Worm (Caenorhabditis elegans) whole organism, L1 larva: ENCODE data around the gene acr-23.

ENCODE experiments used
- C16A3.4 ChIP-seq: fragments of 150-350 bp; optimal IDR thresholded peaks from 2 replicates; lab custom pipeline; 2014; ENCODE audit warnings: missing biosample characterization, missing genetic modification characterization
- aha-1 ChIP-seq: fragments of 150-350 bp; optimal IDR thresholded peaks from 2 replicates; lab custom pipeline; 2014; ENCODE audit warnings: missing biosample characterization, missing genetic modification characterization
- blmp-1 ChIP-seq: fragments of 150-350 bp; optimal IDR thresholded peaks from 2 replicates; lab custom pipeline; 2014; ENCODE audit warnings: missing biosample characterization, missing genetic modification characterization
- ceh-82 ChIP-seq, 3 experiments: fragments of 150-350 bp in 1 of 3; sonication (generic microtip) in 2 of 3; optimal IDR thresholded peaks; 2 replicates each; lab custom pipeline; 2014 to 2017; ENCODE audit warnings: missing biosample characterization in 3 of 3, missing genetic modification characterization in 3 of 3
- ceh-88 ChIP-seq: fragments of 200-800 bp; sonication (Bioruptor generic); IDR thresholded peaks from 2 replicates; pipeline ENCODE4 v1.3.6; 2022; ENCODE audit warnings: missing genetic modification characterization, missing compliant biosample characterization
- dpl-1 ChIP-seq, 3 experiments: fragments of 150-350 bp in 2 of 3; sonication (generic microtip) in 1 of 3; optimal IDR thresholded peaks; 2 replicates each; lab custom pipeline; 2014 to 2017; ENCODE audit warnings: missing biosample characterization in 3 of 3, missing genetic modification characterization in 3 of 3, missing genetic modification reagents in 3 of 3
- efl-1 ChIP-seq, 4 experiments: fragments of 150-350 bp; optimal IDR thresholded peaks in 3 of 4; peaks in 1 of 4; 1 replicate in 1 of 4; 2 replicates in 3 of 4; lab custom pipeline; 2014; ENCODE audit warnings: missing biosample characterization in 2 of 4, missing genetic modification characterization in 2 of 4, missing genetic modification reagents in 2 of 4
- efl-3 ChIP-seq: fragments of 200-800 bp; sonication (Bioruptor generic); optimal IDR thresholded peaks from 2 replicates; lab custom pipeline; 2018; ENCODE audit warnings: mild to moderate bottlenecking, missing genetic modification characterization, missing compliant biosample characterization
- egl-27 ChIP-seq, 2 experiments: fragments of 150-350 bp in 1 of 2; sonication (generic microtip); optimal IDR thresholded peaks; 3 replicates each; lab custom pipeline; 2017 to 2018; ENCODE audit warnings: missing biosample characterization in 2 of 2, missing genetic modification characterization in 2 of 2, missing genetic modification reagents in 2 of 2
- elt-2 ChIP-seq: sonication (generic microtip); optimal IDR thresholded peaks from 2 replicates; lab custom pipeline; 2016; ENCODE audit warnings: missing genetic modification characterization, mild to moderate bottlenecking, inconsistent platforms, missing compliant biosample characterization, missing genetic modification reagents
- elt-3 ChIP-seq, 6 experiments: fragments of 150-350 bp in 1 of 6; sonication (generic microtip); optimal IDR thresholded peaks; 2 replicates each; lab custom pipeline; 2017 to 2018; ENCODE audit warnings: missing biosample characterization in 6 of 6, missing genetic modification characterization in 6 of 6, inconsistent platforms in 1 of 6
- fkh-4 ChIP-seq: sonication (generic microtip); optimal IDR thresholded peaks from 2 replicates; lab custom pipeline; 2016; ENCODE audit warnings: missing compliant biosample characterization, missing genetic modification characterization, borderline replicate concordance
- hlh-4 ChIP-seq: sonication (generic microtip); optimal IDR thresholded peaks from 2 replicates; lab custom pipeline; 2016; ENCODE audit warnings: mild to moderate bottlenecking, missing genetic modification characterization, missing compliant biosample characterization
- irx-1 ChIP-seq: sonication (generic microtip); optimal IDR thresholded peaks from 2 replicates; lab custom pipeline; 2016; ENCODE audit warnings: missing genetic modification characterization, missing compliant biosample characterization
- lin-13 ChIP-seq: fragments of 150-350 bp; optimal IDR thresholded peaks from 2 replicates; lab custom pipeline; 2014; ENCODE audit warnings: missing biosample characterization, missing genetic modification reagents, missing genetic modification characterization
- lin-14 ChIP-seq: fragments of 200-800 bp; sonication (Bioruptor generic); optimal IDR thresholded peaks from 2 replicates; lab custom pipeline; 2018; ENCODE audit warnings: mild to moderate bottlenecking, missing genetic modification characterization, moderate library complexity, missing compliant biosample characterization
- lin-35 ChIP-seq, 2 experiments: fragments of 150-350 bp; optimal IDR thresholded peaks; 2 replicates each; lab custom pipeline; 2014; ENCODE audit warnings: missing biosample characterization in 2 of 2, missing genetic modification characterization in 2 of 2, missing genetic modification reagents in 2 of 2
- lsy-2 ChIP-seq, 2 experiments: fragments of 150-350 bp; optimal IDR thresholded peaks; 2 replicates each; lab custom pipeline; 2014; ENCODE audit warnings: missing biosample characterization in 2 of 2, missing genetic modification characterization in 2 of 2
- mdl-1 ChIP-seq, 2 experiments: fragments of 150-350 bp; optimal IDR thresholded peaks; 2 replicates each; lab custom pipeline; 2014 to 2017; ENCODE audit warnings: missing biosample characterization in 2 of 2, missing genetic modification characterization in 2 of 2, inconsistent platforms in 1 of 2
- mep-1 ChIP-seq: fragments of 150-350 bp; optimal IDR thresholded peaks from 2 replicates; lab custom pipeline; 2014; ENCODE audit warnings: missing biosample characterization, missing genetic modification characterization
- nhr-19 ChIP-seq: fragments of 200-800 bp; sonication (Bioruptor generic); conservative IDR thresholded peaks from 2 replicates; pipeline ENCODE4 v1.3.6; 2022; ENCODE audit warnings: missing genetic modification characterization, missing compliant biosample characterization
- nhr-20 ChIP-seq: sonication (generic microtip); optimal IDR thresholded peaks from 2 replicates; lab custom pipeline; 2016; ENCODE audit warnings: mild to moderate bottlenecking, missing genetic modification characterization, missing compliant biosample characterization
- nhr-85 ChIP-seq: sonication (generic microtip); peaks from one replicate; lab custom pipeline; 2016; ENCODE audit warnings: missing genetic modification characterization, inconsistent platforms, missing compliant biosample characterization
- nhr-90 ChIP-seq: sonication (generic microtip); optimal IDR thresholded peaks from 2 replicates; lab custom pipeline; 2016; ENCODE audit warnings: mild to moderate bottlenecking, missing genetic modification characterization, missing compliant biosample characterization; ENCODE audit not compliant: poor library complexity
- pax-3 ChIP-seq: fragments of 200-800 bp; sonication (Bioruptor generic); optimal IDR thresholded peaks from 2 replicates; lab custom pipeline; 2018; ENCODE audit warnings: mild to moderate bottlenecking, missing genetic modification characterization, moderate library complexity, missing compliant biosample characterization
- rnt-1 ChIP-seq: sonication (generic microtip); optimal IDR thresholded peaks from 2 replicates; lab custom pipeline; 2016; ENCODE audit warnings: mild to moderate bottlenecking, missing genetic modification characterization, moderate library complexity, missing compliant biosample characterization
- snpc-4 ChIP-seq: fragments of 150-350 bp; optimal IDR thresholded peaks from 2 replicates; lab custom pipeline; 2014; ENCODE audit warnings: missing biosample characterization, missing genetic modification characterization
- snu-23 ChIP-seq: sonication (generic microtip); optimal IDR thresholded peaks from 2 replicates; lab custom pipeline; 2016; ENCODE audit warnings: missing genetic modification characterization, missing compliant biosample characterization
- sptf-1 ChIP-seq: fragments of 150-350 bp; optimal IDR thresholded peaks from 2 replicates; lab custom pipeline; 2014; ENCODE audit warnings: missing biosample characterization, missing genetic modification characterization
- sup-37 ChIP-seq: fragments of 200-800 bp; sonication (Bioruptor generic); optimal IDR thresholded peaks from 2 replicates; lab custom pipeline; 2018; ENCODE audit warnings: mild to moderate bottlenecking, missing genetic modification characterization, missing compliant biosample characterization
- tbx-2 ChIP-seq: sonication (generic microtip); optimal IDR thresholded peaks from 2 replicates; lab custom pipeline; 2016; ENCODE audit warnings: missing genetic modification characterization, missing compliant biosample characterization
- tlp-1 ChIP-seq: fragments of 150-350 bp; optimal IDR thresholded peaks from 2 replicates; lab custom pipeline; 2014; ENCODE audit warnings: missing biosample characterization, missing genetic modification characterization
- unc-130 ChIP-seq: fragments of 150-350 bp; optimal IDR thresholded peaks from 2 replicates; lab custom pipeline; 2017; ENCODE audit warnings: missing biosample characterization, missing genetic modification characterization, inconsistent platforms
- unc-98 ChIP-seq: fragments of 200-800 bp; sonication (Bioruptor generic); IDR thresholded peaks from 2 replicates; pipeline ENCODE4 v1.3.6; 2022; ENCODE audit warnings: missing genetic modification characterization, missing compliant biosample characterization
- xbp-1 ChIP-seq: sonication (generic microtip); optimal IDR thresholded peaks from 2 replicates; lab custom pipeline; 2016; ENCODE audit warnings: missing genetic modification characterization, missing compliant biosample characterization
- zag-1 ChIP-seq: fragments of 150-350 bp; optimal IDR thresholded peaks from 2 replicates; lab custom pipeline; 2014; ENCODE audit warnings: missing biosample characterization, missing genetic modification characterization

Gene acr-23

DNA sequence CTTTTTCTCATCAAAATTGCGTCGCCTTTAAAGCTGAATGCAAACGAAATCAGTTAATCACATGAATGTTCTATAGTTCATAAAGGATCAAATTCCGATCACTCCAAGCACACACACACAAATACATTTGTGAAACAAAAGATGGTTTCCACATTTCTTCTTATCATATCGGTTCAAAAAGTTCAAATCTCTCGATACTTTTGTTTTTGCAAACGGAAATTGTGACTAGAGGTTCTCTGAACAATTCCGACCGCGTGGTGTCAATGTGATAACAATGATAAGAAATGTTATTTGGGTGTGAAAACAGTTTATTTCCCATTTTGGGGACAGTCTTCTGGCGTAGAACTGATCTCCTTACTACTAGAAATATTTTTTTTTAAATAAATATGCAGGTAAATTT, 42.5 kb downstream of the acr-23 start (continued):
- TF ChIP-seq blmp-1 = peak; percentile 69
- no peak for TF ChIP-seq zag-1
- TF ChIP-seq aha-1 = no peak

DNA sequence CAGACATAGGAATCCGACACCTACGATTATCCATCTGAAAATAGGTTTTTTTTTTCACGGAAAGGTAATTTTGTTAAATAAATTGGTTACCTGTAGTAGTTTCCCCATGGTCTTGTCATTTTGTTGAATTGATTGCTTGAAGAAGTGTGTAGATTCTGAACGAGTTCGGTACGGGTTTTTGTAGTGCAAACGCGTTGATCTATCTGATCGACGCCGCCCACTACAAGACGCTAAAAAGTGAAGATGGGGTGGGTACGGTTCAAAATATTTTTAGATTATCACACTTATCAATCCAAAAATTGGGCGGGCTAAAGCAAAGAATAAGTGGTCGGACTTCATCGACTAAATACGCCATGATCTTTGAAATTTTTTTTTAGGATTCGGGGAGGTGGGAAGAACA, 45.0 kb downstream of the acr-23 start, which contains the start of gene T22F3.11:
Gene T22F3.11 (minus strand): TSS at position 157 of the 400 bp plus-strand sequence.
- TF ChIP-seq blmp-1 = peak; percentile 78
- TF ChIP-seq efl-1 (optimal IDR thresholded peaks at IDR 0.05; lab: Kevin White, UChicago) = no peak
- peak in 1 of 2 experiments; percentile 61 for TF ChIP-seq efl-1 (GFP tag; optimal IDR thresholded peaks at IDR 0.05 in 1 of 2; lab: Kevin White, UChicago)
- no peak for TF ChIP-seq tlp-1 (tag; lab: Kevin White, UChicago)

DNA sequence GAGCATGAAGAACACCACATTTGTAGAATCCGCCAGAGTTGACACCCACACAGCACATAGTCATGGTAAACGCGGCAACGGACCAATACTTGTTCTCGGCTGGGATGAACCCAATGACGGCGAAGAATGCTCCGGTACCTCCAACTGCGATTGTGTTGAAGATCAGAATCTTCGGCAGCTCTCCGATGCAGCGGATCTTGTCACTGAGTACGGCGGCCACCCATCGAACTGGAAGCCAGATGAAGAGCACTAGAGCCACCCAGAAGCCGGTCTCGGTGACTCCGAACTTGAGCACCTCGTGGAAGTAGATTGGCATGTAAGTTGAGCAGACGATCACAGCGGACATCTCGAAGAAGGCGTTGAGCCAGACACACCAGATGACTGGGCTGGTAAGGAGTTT, 46.3 kb downstream of the acr-23 start:
- no peak for TF ChIP-seq irx-1 (tag; lab: Kevin White, UChicago)
- no peak for TF ChIP-seq efl-1 (optimal IDR thresholded peaks at IDR 0.05; lab: Kevin White, UChicago)
- peak in 1 of 2 experiments; percentile 26 for TF ChIP-seq efl-1 (GFP tag; optimal IDR thresholded peaks at IDR 0.05 in 1 of 2; lab: Kevin White, UChicago)

DNA sequence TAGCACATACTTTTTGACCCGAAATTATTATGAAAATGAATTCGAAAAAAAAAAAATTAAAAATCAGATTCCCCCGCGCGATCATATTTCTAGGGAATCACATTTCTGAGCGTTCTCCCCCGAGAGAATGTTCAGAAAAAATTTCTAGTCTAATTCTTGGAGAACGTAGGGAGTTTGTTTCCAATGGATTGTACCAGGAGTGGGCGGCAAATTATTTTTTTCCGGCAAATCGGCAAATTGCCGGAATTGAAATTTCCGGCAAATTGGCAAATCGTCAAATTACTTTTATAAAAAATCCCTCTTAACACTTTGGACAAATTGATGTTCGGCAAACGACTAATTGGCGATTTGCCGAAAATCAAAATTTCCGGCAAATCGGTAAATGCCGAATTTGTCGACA, 47.7 kb downstream of the acr-23 start, which contains the start of gene T22F3.10:
Gene T22F3.10 (minus strand): TSS at position 101 of the 400 bp plus-strand sequence.
- TF ChIP-seq egl-27 (tag; optimal IDR thresholded peaks at IDR 0.05; lab: Kevin White, UChicago) = no peak
- no peak for TF ChIP-seq snu-23 (GFP tag; lab: Kevin White, UChicago)
- no peak for TF ChIP-seq snpc-4
- no peak for TF ChIP-seq lin-13 (GFP tag; lab: Kevin White, UChicago)
- no peak for TF ChIP-seq fkh-4 (tag; lab: Kevin White, UChicago)
- TF ChIP-seq ceh-82 (tag; optimal IDR thresholded peaks at IDR 0.05; lab: Kevin White, UChicago) = no peak
- no peak for TF ChIP-seq pax-3 (tag; lab: Kevin White, UChicago)
- TF ChIP-seq blmp-1 = no peak
- TF ChIP-seq sptf-1 (tag; lab: Kevin White, UChicago) = no peak
- TF ChIP-seq mep-1 (tag; lab: Kevin White, UChicago) = no peak
- TF ChIP-seq unc-130 = no peak
- no peak for TF ChIP-seq sup-37 (GFP tag; lab: Kevin White, UChicago)
- TF ChIP-seq lin-14 = no peak
- no peak for TF ChIP-seq rnt-1 (tag; lab: Kevin White, UChicago)
- TF ChIP-seq C16A3.4 (tag; lab: Kevin White, UChicago) = no peak
- no peak for TF ChIP-seq elt-2 (tag; lab: Kevin White, UChicago)

DNA sequence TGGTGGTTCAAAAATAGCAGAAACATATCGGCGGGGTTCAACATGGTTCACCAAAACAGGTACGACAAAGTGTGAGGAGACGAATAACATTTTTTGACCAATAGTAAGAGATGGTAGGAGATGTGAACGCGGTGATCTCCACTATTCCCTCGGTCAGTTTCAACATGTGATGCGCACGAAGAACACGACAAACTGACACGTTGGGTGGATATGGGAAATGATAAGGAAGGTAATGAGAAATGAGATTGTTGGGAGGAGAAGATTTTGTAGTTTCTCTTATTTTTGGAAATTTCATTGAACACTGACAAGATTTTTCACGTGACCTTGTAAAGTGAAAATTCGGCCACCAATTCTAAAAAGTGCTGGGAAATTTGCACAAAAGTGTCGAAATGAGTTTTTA, 48.7 kb downstream of the acr-23 start:
- TF ChIP-seq blmp-1 = peak; percentile 84
- no peak for TF ChIP-seq unc-98 (GFP tag; lab: Robert Waterston, UW)
- peak in 1 of 3 experiments; percentile 15 for TF ChIP-seq dpl-1 (GFP tag; optimal IDR thresholded peaks at IDR 0.05; lab: Kevin White, UChicago)
- peak; percentile 61 for TF ChIP-seq nhr-85 (tag; lab: Kevin White, UChicago)
- no peak for TF ChIP-seq xbp-1 (tag; lab: Kevin White, UChicago)
- no peak for TF ChIP-seq hlh-4 (tag; lab: Kevin White, UChicago)
- TF ChIP-seq elt-3 (tag; optimal IDR thresholded peaks at IDR 0.05; lab: Kevin White, UChicago) = peak in 5 of 6 experiments; percentile 36 to 99 (median 89)
- TF ChIP-seq lsy-2 (tag; optimal IDR thresholded peaks at IDR 0.05; lab: Kevin White, UChicago) = peak in 1 of 2 experiments; percentile 49
- TF ChIP-seq lin-14 = peak; percentile 56
- peak; percentile 87 for TF ChIP-seq unc-130
- no peak for TF ChIP-seq efl-3
- peak in 1 of 2 experiments; percentile 76 for TF ChIP-seq mdl-1 (tag; optimal IDR thresholded peaks at IDR 0.05; lab: Kevin White, UChicago)
- peak; percentile 2 for TF ChIP-seq tbx-2 (tag; lab: Kevin White, UChicago)
- peak; percentile 40 for TF ChIP-seq C16A3.4 (tag; lab: Kevin White, UChicago)
- TF ChIP-seq nhr-20 = peak; percentile 77

DNA sequence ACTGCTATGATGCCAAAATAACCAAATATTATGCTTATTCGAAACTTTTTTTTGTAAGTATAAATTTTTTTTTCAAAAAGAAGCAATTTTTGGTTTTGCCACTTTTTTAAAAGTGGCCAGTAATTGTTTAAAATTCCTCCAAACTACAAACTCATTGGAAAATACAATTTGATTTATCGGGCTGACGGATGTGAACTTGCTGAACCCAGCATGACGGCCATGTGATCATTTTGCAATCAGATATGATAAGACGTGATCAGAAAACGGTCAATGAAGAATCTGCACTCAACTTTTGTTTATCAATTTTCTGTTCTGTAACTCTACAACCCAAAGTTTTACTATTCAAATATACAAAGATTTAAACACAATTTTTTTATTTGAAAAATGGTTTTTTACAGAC, 53.0 kb downstream of the acr-23 start:
- TF ChIP-seq mdl-1 (tag; optimal IDR thresholded peaks at IDR 0.05; lab: Kevin White, UChicago) (peak in 1 of 2 experiments; percentile 52), unc-130 (peak; percentile 39), aha-1 (no peak), C16A3.4 (tag; lab: Kevin White, UChicago) (no peak), nhr-20 (peak; percentile 67), ceh-88 (GFP tag; lab: Robert Waterston, UW) (no peak), nhr-90 (peak; percentile 2), blmp-1 (peak; percentile 68), dpl-1 (GFP tag; optimal IDR thresholded peaks at IDR 0.05; lab: Kevin White, UChicago) (no peak), nhr-85 (tag; lab: Kevin White, UChicago) (peak; percentile 21), nhr-19 (GFP tag; lab: Robert Waterston, UW) (peak; percentile 40), fkh-4 (tag; lab: Kevin White, UChicago) (no peak), lin-35 (GFP tag; optimal IDR thresholded peaks at IDR 0.05; lab: Kevin White, UChicago) (peak in 1 of 2 experiments; percentile 25), elt-3 (tag; optimal IDR thresholded peaks at IDR 0.05; lab: Kevin White, UChicago) (peak in 3 of 6 experiments; percentile 49 to 94 (median 67)), lsy-2 (tag; optimal IDR thresholded peaks at IDR 0.05; lab: Kevin White, UChicago) (peak in 1 of 2 experiments; percentile 11)
